Worm (Caenorhabditis elegans) whole organism, mixed stage, embryonic: ENCODE results near the gene nhr-164.

Source experiments
- elt-1 ChIP-seq: sonication (generic microtip); optimal IDR thresholded peaks from 2 replicates; lab custom pipeline; 2017; ENCODE audit warnings: missing genetic modification characterization, mild to moderate bottlenecking, missing compliant biosample characterization, antibody characterized with exemption, moderate library complexity, borderline replicate concordance; ENCODE audit not compliant: insufficient read depth
- nhr-28 ChIP-seq: fragments of 150-350 bp; optimal IDR thresholded peaks from 2 replicates; lab custom pipeline; 2014; ENCODE audit warnings: missing biosample characterization, missing genetic modification characterization
- sptf-1 ChIP-seq: sonication (generic microtip); optimal IDR thresholded peaks from 2 replicates; lab custom pipeline; 2017; ENCODE audit warnings: mild to moderate bottlenecking, missing genetic modification characterization, moderate library complexity, missing compliant biosample characterization
- ztf-11 ChIP-seq: fragments of 150-350 bp; optimal IDR thresholded peaks from 2 replicates; lab custom pipeline; 2014; ENCODE audit warnings: missing biosample characterization, missing genetic modification characterization

ce11 chrV:15193909-15194308 lies 41.7 kb downstream of the nhr-164 start, which contains the start of gene Y75B12B.13:
- TF ChIP-seq sptf-1 (tag; lab: Kevin White, UChicago) = no peak
- TF ChIP-seq elt-1 = no peak
- no peak for TF ChIP-seq ztf-11 (tag; lab: Kevin White, UChicago)
- no peak for TF ChIP-seq nhr-28 (tag; lab: Kevin White, UChicago)
